Worm (Caenorhabditis elegans): ENCODE measurements around the gene clec-252.

The clec-252 gene

ce11 chrV:18742108-18742507 lies 6.5 kb downstream of the clec-252 start, which contains the start of gene clec-250:
clec-250 (minus strand) TSS chrV:18742208.
- TF ChIP-seq unc-39 (tag; optimal IDR thresholded peaks at IDR 0.05) (no peak), zag-1 (tag; optimal IDR thresholded peaks at IDR 0.05) (no peak), lin-15B (tag; optimal IDR thresholded peaks at IDR 0.05) (no peak), elt-1 (tag; optimal IDR thresholded peaks at IDR 0.05) (no peak), egl-27 (tag; optimal IDR thresholded peaks at IDR 0.05) (no peak), lin-39 (tag; optimal IDR thresholded peaks at IDR 0.05) (no peak), nhr-77 (tag; optimal IDR thresholded peaks at IDR 0.05) (no peak), ztf-11 (tag; optimal IDR thresholded peaks at IDR 0.05) (no peak), elt-2 (tag; optimal IDR thresholded peaks at IDR 0.05) (no peak), nhr-25 (tag; optimal IDR thresholded peaks at IDR 0.05) (no peak), ZK546.5 (tag; optimal IDR thresholded peaks at IDR 0.05) (no peak), fos-1 (tag; optimal IDR thresholded peaks at IDR 0.05) (no peak), lsy-12 (tag; optimal IDR thresholded peaks at IDR 0.05) (no peak), ceh-16 (tag; optimal IDR thresholded peaks at IDR 0.05) (no peak), nfya-1 (tag; optimal IDR thresholded peaks at IDR 0.05; ENCODE audit: insufficient read depth) (no peak), mdl-1 (tag; optimal IDR thresholded peaks at IDR 0.05) (no peak), pha-4 (tag; optimal IDR thresholded peaks at IDR 0.05) (no peak), hmg-11 (tag; optimal IDR thresholded peaks at IDR 0.05) (no peak), ceh-9 (tag; optimal IDR thresholded peaks at IDR 0.05) (no peak)

- no peak for TF ChIP-seq ztf-4 (tag; optimal IDR thresholded peaks at IDR 0.05)
- TF ChIP-seq ceh-16 (tag; optimal IDR thresholded peaks at IDR 0.05): no peak
- TF ChIP-seq mdl-1 (tag; optimal IDR thresholded peaks at IDR 0.05): no peak
- TF ChIP-seq ceh-82 (tag; optimal IDR thresholded peaks at IDR 0.05): no peak
- TF ChIP-seq daf-12 (tag; optimal IDR thresholded peaks at IDR 0.05): no peak
- no peak for TF ChIP-seq ceh-28 (tag; optimal IDR thresholded peaks at IDR 0.05)
- no peak for TF ChIP-seq nfya-1 (tag; optimal IDR thresholded peaks at IDR 0.05; ENCODE audit: insufficient read depth)
- no peak for TF ChIP-seq fkh-2 (tag; optimal IDR thresholded peaks at IDR 0.05)
Measured at ce11 chrV:18737646-18738045, 11.0 kb downstream of the clec-252 start.

DNA sequence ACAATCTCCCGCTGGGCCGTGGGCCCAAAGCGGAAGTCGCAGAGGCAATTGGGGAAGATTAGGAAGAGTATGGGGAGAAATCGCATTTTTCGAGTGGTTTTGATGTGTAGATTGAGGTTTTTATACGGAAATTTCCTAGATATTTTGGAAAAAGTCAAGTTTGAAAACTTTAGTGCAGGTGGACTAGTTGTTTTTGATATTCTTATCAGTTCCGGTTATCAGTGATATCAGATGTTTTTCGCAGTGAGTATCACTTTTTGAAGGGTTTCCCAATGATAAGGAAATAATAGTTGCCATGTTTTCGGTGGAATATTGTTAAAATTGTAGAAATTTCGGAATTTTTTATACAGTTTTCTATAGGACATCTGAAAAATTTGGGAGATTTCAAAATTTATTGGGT lies 14.2 kb downstream of the clec-252 start, which contains the start of gene scl-20:
TSS of gene scl-20 (minus strand) at position 101 of the 400 bp plus-strand sequence.
- TF ChIP-seq ceh-9 (tag; optimal IDR thresholded peaks at IDR 0.05) (no peak), skn-1 (tag; optimal IDR thresholded peaks at IDR 0.05) (no peak), nhr-12 (tag; optimal IDR thresholded peaks at IDR 0.05) (no peak), lin-15B (tag; optimal IDR thresholded peaks at IDR 0.05) (no peak), pqm-1 (tag; optimal IDR thresholded peaks at IDR 0.05) (no peak), elt-3 (tag; optimal IDR thresholded peaks at IDR 0.05) (no peak), fkh-10 (GFP tag; optimal IDR thresholded peaks at IDR 0.05) (no peak), lsy-12 (tag; optimal IDR thresholded peaks at IDR 0.05) (no peak), ama-1 (optimal IDR thresholded peaks at IDR 0.05) (no peak), nhr-237 (tag; optimal IDR thresholded peaks at IDR 0.05) (no peak), elt-2 (tag; optimal IDR thresholded peaks at IDR 0.05) (no peak), sea-2 (GFP tag; optimal IDR thresholded peaks at IDR 0.05) (no peak), jun-1 (tag; optimal IDR thresholded peaks at IDR 0.05) (no peak), aly-2 (tag; optimal IDR thresholded peaks at IDR 0.05) (no peak)

- no peak for TF ChIP-seq egl-27 (tag; optimal IDR thresholded peaks at IDR 0.05)
- TF ChIP-seq ceh-28 (tag; optimal IDR thresholded peaks at IDR 0.05): no peak
- TF ChIP-seq ceh-9 (tag; optimal IDR thresholded peaks at IDR 0.05): no peak
- no peak for TF ChIP-seq lin-15B (tag; optimal IDR thresholded peaks at IDR 0.05)
- no peak for TF ChIP-seq nhr-237 (tag; optimal IDR thresholded peaks at IDR 0.05)
- TF ChIP-seq nhr-67 (tag; optimal IDR thresholded peaks at IDR 0.05): no peak
- no peak for TF ChIP-seq unc-39 (tag; optimal IDR thresholded peaks at IDR 0.05)
- TF ChIP-seq zag-1 (tag; optimal IDR thresholded peaks at IDR 0.05): no peak
- TF ChIP-seq hmg-11 (tag; optimal IDR thresholded peaks at IDR 0.05): no peak
- no peak for TF ChIP-seq aly-2 (tag; optimal IDR thresholded peaks at IDR 0.05)
- TF ChIP-seq pha-4 (tag; optimal IDR thresholded peaks at IDR 0.05): no peak
- no peak for TF ChIP-seq ceh-82 (tag; optimal IDR thresholded peaks at IDR 0.05)
- TF ChIP-seq ZK546.5 (tag; optimal IDR thresholded peaks at IDR 0.05): no peak
- TF ChIP-seq elt-1 (tag; optimal IDR thresholded peaks at IDR 0.05): no peak
- TF ChIP-seq pqm-1 (tag; optimal IDR thresholded peaks at IDR 0.05): no peak
- TF ChIP-seq fkh-10 (GFP tag; optimal IDR thresholded peaks at IDR 0.05): no peak
- no peak for TF ChIP-seq skn-1 (tag; optimal IDR thresholded peaks at IDR 0.05)
- TF ChIP-seq tbx-2 (tag; optimal IDR thresholded peaks at IDR 0.05): no peak
- no peak for TF ChIP-seq lin-39 (tag; optimal IDR thresholded peaks at IDR 0.05)
- no peak for TF ChIP-seq elt-2 (tag; optimal IDR thresholded peaks at IDR 0.05)
Measured at ce11 chrV:18733942-18734341, 14.7 kb downstream of the clec-252 start.
